Fruit fly (Drosophila melanogaster) Kc167 (cell line): ENCODE data around the gene CG10089.

Experiments used
- Myc ChIP-seq: fragments of >200 bp; optimal IDR thresholded peaks from 2 replicates; lab custom pipeline; 2017; ENCODE audit warnings: missing external identifiers
- Sin3A ChIP-seq: fragments of >200 bp; optimal IDR thresholded peaks from 2 replicates; lab custom pipeline; 2018; ENCODE audit warnings: missing external identifiers
- h ChIP-seq: fragments of >200 bp; optimal IDR thresholded peaks from 3 replicates; lab custom pipeline; 2018; ENCODE audit warnings: missing external identifiers
- insv ChIP-seq: fragments of >200 bp; optimal IDR thresholded peaks from 3 replicates; lab custom pipeline; 2018; ENCODE audit warnings: missing external identifiers
- psq ChIP-seq: fragments of >200 bp; optimal IDR thresholded peaks from 2 replicates; lab custom pipeline; 2017; ENCODE audit warnings: missing external identifiers

DNA sequence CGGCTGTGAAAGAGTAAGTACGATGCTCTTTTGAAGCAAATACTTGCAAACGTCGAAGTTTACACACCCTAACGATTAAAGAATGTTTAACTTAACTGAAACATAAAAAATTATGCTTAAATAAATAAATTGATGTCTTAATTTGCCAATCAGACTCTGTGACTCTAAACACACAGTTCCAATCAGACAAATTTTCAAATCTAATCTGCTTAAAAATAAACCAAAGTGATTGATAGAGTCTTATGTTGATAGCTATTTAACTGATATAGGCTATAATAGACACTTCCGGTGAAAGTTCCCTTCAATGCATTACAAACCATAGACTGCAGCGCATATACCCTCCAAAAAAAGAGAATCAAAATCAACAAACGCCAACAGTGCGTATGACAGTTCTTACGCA lies 23.0 kb downstream of the CG10089 start:
- no peak for TF ChIP-seq h (lab: Kevin White, UChicago)
- TF ChIP-seq insv (lab: Kevin White, UChicago) = no peak
- TF ChIP-seq Sin3A (lab: Kevin White, UChicago) = no peak
- no peak for TF ChIP-seq psq (lab: Kevin White, UChicago)
- TF ChIP-seq Myc (lab: Kevin White, UChicago) = no peak
